Worm (Caenorhabditis elegans) whole organism, late embryonic: ENCODE results near the gene hlh-28.

Source experiments
- ceh-31 ChIP-seq: sonication (generic microtip); optimal IDR thresholded peaks from 2 replicates; lab custom pipeline; 2016; ENCODE audit warnings: missing genetic modification characterization, missing compliant biosample characterization
- che-1 ChIP-seq: sonication (generic microtip); optimal IDR thresholded peaks from 2 replicates; lab custom pipeline; 2016; ENCODE audit warnings: mild to moderate bottlenecking, missing genetic modification characterization, missing compliant biosample characterization
- madf-2 ChIP-seq: sonication (generic microtip); optimal IDR thresholded peaks from 2 replicates; lab custom pipeline; 2017; ENCODE audit warnings: missing genetic modification characterization, missing compliant biosample characterization

DNA sequence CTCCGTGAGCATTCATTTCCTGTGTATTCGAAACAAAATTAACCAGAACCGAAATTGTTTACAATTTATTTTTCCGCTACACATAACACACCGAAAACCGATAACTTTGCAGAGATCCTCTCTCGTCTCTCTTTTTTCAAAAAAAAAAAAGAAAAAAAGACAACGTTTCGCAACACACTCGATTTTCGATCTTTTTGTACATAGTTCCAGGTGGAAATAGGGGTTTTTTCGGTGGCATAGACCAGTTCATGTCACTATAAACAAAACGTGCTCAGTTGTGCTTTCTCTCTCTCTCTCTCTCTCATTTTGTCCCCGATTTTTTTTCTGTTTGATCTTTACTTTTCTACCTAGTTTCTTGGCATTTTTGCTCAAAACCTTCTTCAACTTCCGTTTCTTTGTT is 36.4 kb upstream of the hlh-28 start:
- peak; percentile 6 for TF ChIP-seq ceh-31 (tag; lab: Kevin White, UChicago)
- no peak for TF ChIP-seq che-1
- no peak for TF ChIP-seq madf-2 (tag; lab: Kevin White, UChicago)
